Fruit fly (Drosophila melanogaster) ovary, adult (tissue): Measurements from ENCODE around the gene CG33111.

Experiments
- CG17801 ChIP-seq: fragments of 200-800 bp; optimal IDR thresholded peaks from 2 replicates; lab custom pipeline; 2019; ENCODE audit warnings: missing biosample characterization, mild to moderate bottlenecking, missing genetic modification characterization, moderate library complexity; ENCODE audit not compliant: partially characterized antibody

CG33111 gene

DNA sequence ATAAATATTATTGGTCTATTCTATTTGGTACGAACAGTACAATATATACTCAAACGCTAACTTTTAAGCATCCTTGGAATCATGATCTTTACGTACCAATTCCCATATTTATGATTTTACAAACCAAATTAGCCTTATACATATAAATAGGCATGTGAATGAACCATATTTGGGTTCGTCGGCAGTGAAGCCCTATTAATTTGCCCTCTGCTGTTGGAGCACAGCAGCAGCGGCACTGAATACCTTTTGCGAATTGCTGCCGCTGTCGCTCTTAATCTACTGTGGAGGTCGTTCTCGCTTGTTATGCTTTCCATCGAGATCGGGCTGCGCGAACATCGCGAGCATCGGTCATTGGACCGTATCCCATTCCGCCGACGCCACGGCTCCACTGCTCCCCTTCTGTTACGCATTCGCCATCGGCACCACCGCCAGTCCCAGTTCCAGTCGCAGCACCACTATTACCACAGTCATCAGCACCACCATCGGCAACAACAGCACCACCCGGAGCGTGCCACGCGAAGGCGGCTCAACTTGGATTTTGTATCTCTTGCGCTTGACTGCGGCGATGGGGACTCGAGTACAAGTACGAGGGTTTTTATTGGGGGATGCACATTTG is 30.5 kb downstream of the CG33111 start:
- TF ChIP-seq CG17801 = no peak

DNA sequence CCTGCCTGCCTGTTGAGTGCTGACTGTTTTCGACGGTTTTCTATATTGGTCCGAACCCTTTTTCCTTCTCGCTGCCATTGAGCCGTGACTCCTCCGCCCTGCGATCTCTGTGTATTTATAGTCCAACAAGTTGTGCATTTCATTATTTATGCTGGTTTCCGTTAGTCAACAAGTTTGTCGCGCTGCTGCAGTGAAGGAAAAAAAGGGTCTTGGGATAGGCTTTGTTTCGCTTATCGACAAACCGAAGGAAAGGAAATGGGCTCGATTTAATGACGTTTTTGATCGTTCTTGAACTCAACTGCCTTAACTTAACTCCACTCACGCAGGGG is 31.4 kb downstream of the CG33111 start:
- no peak for TF ChIP-seq CG17801

DNA sequence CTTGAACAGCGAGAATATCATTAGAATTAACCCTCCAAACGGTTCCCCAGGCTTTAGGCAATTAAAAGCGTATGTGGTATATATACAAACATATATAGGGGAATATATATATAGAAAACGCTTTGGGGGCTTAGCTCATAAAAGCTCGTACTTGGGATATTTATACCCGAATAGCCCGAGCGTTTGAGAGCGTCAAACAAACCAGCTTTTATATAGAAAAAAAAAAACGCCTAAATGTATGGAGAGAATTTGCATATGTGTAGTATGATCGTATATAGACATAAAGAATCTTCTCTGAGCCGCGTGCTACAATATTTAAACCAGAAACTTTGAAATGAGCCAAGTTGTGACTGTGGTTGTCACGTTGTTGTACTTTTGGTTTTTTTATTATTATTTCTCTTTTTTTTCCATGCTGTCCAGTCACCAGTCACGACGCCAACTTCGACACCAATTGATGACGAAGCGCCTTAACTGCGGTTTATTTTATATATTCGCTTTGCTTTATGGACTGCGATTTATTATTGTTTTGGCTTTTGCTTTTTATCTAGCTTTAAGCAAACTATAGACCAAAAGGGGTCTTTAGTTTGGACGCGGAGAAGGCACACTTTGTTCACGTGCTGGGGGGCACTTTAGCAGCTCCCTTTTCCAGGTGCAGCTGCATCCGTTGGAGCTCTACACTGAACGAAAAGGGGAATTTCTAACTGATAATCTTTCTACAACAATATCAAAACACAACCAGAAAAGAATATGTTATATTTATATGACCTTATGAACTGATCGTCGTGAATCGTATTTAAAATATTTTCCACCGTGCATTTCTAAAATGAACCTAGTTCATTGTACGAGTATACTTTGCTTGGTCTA is 32.0 kb downstream of the CG33111 start:
- TF ChIP-seq CG17801 = peak; percentile 77

DNA sequence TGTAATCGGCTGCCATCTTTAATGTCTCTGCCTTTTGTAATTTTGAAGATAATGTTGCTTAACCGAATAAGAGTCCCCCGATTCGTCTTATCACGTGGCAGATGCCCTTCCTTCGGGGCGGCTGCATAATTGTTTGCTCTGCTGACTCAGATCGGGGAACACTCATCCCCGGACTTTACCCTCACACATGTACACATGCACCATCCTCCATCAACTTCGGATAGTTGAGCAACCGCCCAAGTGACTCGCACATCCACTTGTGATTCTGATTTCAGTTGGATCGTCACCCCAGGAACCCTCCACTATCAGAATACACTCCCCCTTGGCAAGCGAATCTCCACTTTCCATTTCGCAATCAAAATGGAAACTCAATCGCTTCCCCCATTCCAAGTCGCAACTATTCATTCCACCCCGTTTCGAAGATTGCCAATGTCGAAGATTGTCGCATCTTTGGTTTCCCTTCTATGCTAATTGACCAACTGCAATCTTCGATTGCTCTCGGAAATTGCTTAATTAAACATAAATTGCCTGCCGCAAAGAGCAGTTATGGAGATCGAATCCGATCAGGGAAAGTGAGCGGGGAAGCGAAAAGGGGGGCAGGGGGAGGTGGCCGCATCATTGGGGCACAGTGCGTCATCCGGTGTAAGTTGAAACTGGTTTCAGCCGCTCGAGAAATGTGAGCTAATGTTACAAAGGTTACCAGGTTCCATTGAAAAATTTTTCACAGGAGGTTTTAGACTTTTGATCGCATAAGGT is 33.9 kb downstream of the CG33111 start:
- no peak for TF ChIP-seq CG17801

DNA sequence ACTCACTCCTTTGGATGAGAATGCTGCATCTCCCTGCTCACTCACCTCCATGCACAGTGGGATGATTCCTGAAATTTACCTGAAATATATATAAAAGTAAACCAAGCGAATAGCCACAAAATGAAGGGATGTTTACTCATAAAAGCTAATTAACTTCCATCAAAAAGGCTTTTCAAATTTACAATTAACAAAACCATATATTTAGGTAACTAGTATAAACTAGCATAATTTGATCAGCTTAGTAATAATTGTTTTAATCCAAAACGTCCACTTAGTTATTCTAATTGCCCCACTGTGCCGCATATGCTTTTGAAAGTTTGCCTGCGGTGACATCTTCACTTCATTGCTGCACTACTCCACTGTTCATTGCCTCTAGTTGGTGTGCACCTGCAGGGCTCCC is 35.1 kb downstream of the CG33111 start:
- TF ChIP-seq CG17801 = no peak

DNA sequence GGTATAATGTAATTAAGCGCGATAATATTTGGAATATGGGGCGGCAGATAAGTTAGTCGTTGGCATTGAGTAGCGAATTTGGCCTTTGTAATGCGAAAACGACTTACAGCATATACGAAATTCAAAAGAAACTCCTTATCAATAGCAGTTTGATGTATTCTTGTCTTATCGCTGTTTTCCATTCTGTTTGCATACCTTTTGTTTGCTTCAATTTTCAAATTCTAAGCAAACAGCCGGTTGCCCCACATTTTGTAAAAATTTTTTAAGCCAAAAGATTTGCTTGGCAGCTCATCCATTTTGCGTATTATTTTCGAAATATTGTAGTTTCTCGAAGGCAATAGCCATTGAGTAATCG is 35.7 kb downstream of the CG33111 start:
- no peak for TF ChIP-seq CG17801

DNA sequence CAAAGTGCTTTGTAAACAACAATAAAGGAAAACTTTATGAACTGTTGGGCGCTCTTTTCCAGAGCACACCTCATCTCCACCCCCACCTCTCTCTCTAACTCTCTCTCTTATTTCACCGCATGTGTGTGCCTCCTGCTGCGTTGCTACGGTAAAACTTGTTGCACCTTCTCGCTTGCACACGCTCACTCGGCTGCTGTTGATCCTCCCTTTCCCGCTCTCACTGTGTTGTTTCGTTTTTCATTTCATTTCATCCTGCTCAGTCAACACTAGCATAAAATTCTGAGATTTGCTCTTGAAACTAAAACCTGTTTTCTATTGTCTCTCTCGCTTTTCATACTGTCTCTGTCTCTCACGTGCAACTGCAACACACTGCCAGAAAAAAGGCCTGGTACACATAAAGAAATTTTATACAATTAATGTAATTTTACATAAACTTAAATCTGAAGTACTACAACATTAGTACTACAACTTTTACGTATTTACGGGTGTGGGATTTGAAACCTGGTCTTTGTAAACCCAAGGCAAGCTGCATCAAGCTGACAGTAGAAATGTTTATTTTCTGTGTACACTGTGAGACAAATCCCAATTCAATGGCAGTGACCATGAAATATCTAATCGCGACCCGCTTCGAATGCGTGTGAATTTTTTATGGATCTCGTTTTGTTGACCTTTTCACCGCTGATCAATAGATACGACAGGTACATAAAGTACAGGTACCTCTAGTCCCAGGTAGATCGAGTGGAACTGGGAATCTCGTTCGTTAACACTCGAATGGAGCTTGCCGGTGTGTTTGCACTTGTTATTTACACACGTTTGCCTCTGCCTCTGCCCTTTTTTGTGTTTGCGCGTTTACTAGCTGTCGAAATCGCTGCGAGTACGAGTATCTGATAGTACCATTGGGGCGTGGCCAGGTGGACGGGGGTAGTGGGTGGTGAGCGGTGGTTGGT is 36.3 kb downstream of the CG33111 start:
- no peak for TF ChIP-seq CG17801

DNA sequence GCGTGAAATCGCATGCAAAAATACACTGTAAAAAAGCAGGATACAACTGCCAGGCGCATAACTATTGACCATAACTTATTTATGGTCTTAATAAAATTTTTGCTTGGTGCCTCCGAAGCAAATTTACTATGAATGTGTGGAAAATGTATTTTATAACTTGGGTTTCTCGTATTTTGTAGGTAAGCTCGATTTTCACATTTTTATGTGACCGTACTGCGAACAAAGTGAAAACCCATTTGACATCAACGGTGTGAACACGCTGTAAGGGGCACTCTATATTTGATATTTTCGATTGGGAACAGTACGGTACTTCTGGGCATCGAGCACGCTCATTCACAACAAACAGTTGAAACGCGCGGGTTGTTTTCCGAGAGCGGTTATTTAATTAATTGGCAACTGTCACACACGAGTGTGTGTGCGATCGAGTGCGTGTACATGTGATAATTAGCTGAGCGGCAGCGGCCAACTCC is 37.5 kb downstream of the CG33111 start, which contains the start of the genes Nup98-96 and mbc:
Gene Nup98-96, minus strand, starts transcription at position 156 of the 470 bp plus-strand sequence.
Gene mbc, plus strand, starts transcription at position 300 of the 470 bp plus-strand sequence.
- peak; percentile 70 for TF ChIP-seq CG17801

DNA sequence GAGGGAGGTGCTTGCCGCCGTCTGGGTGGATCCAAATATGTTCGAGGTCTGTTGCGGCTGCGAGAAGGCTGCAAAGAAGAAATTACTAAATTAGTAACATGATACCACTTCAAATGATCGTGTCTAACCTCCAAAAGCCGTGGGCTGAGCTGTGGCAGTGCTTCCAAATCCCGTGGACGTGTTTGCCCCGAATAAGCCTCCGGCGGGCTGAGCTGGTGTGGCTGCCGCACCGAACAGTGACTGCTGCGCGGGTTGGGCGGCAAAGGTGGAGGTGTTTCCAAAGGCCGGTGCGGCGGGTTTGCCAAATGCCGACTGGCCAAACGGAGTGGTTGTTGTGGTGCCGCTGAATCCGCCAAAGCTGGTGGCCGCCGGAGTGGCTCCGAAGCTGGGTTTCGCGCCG is 38.3 kb downstream of the CG33111 start:
- TF ChIP-seq CG17801 = no peak

DNA sequence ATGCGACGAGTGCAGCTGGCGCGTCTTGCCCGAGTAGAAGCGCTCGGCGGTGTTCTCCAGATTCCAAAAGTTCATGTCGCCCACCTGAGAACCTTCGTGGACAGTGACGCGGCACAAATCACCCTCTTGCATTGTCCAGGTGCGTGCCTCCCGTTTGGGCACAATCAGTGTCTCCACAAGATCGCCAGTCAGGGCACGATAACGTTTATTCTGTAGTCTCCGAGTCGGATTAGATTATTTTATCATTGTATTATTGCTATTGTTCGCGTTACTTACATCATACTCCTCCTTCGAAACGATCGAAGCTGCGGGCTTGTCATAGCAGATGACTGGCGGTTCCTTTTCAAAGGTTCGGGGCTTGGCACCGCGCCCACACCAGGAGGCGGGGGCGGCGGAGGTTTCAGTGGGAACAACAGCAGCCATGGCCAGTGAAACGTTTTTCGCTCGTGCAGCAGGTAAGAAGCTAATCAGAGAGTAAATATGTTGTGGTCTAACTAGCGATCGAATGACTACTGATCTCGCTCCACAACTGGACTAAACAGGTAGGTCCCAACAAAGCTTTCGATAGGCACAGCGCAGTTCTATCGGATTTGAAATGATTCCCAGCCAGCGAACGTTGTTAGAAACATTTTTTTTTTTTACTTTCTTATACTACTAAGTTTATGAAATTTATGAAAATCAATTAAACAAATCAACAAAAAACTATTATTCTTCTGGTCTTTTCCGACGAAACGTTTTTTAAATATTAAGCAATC is 45.2 kb downstream of the CG33111 start, which contains the start of gene CG10208:
Gene CG10208, minus strand, starts transcription at position 518 of the 755 bp plus-strand sequence.
- TF ChIP-seq CG17801 = no peak

DNA sequence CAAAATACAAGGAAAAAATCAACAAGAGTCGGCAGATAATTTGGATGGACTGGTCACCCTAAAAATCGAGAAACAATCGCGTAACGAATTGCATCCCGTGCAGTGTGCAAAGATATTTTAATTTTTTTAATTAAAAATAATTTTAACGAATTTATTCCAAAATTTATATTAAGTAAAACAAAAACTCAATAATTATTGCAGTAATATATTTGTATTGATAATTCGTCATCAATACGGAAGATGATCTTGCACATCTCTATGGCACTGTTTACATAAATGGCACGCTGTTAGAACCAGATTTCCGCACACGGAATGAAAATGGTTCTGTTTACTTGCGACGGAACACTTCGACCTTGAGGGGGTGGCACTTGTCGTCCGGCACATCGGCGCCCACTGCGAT is 46.2 kb downstream of the CG33111 start, which contains the start of gene tst:
Gene tst, minus strand, starts transcription at position 52 of the 400 bp plus-strand sequence.
- peak; percentile 94 for TF ChIP-seq CG17801

DNA sequence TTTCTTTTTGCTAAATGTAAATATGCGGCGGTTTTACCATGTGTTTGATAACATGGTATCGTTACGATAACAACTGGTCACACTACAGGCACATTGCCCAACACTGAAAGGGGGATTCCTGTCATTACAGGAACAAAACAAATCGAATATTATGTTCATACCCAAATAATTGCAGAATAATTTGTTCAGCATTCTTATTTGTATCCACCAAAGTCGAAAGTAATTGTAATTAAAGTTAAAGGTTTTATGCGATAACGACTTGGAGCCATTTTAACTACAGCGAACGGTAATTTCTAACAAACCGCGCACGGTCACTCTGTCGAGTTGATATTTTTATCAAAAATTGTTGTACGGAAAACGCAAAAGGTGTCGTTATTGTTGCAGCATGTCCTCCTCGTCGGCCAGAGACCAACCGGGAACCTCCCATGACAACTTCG is 51.6 kb downstream of the CG33111 start, which contains the start of the genes CG10214 and CG10375:
Gene CG10214, minus strand, starts transcription at position 72 of the 437 bp plus-strand sequence.
Gene CG10375, plus strand, starts transcription at position 296 of the 437 bp plus-strand sequence.
- TF ChIP-seq CG17801 = peak; percentile 64

DNA sequence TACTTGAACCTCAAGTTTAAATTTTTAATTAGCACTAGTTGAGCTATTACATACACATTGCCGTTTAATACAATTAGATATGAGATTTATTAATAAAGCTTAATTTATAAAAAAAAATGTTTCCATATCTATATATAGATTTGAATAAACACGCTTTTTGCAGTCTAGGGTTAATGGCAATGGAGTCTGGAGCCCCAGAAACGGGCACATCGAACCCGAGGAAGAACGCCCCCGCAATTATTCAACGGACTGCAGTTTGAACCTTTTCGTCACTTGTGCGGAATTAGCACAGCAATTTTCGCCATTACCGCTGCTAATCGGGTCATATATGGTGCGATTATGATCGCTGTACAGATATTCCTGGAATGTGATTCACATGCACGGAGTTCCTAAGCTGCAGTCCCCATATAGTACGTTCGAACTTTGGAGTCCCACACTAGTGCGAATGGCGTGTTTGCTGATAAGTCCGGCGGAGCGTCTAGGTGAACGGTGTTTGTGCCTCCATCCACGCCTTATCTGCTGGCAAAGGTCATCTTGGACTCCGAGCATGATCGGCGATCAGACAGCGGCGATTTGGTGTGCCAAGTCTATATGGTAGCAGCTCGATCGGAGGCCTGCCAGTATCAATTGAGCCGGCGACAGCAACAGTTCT is 55.3 kb downstream of the CG33111 start, which contains the start of gene Lsd-1:
Gene Lsd-1, plus strand, starts transcription at position 236 of the 652 bp plus-strand sequence.
- TF ChIP-seq CG17801 = no peak

DNA sequence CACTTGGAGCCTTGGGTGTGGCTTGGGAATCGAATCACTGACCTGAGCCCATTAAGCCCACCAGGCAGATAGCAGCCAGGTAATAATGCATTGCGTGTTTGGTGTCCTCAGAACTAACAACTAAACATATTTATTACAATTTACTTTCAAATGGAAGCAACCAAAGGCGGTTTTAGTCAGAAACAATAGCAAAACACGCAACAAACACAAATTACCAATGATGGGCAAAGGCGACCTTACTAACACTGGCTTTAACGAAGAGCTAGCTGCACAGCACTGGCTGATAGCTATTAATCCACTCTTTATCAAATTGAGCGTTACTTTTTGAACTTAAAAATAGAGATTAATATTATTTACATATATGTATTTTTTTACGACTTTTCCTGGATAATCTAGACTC is 56.0 kb downstream of the CG33111 start, which contains the start of gene udt:
Gene udt, minus strand, starts transcription at position 249 of the 400 bp plus-strand sequence.
- no peak for TF ChIP-seq CG17801
